Fruit fly (Drosophila melanogaster) S2 (cell line): ENCODE data around the gene CG45045.

Source experiments
- CG8478 ChIP-seq: fragments of >200 bp; optimal IDR thresholded peaks from 2 replicates; lab custom pipeline; 2018
- CTCF ChIP-seq, 2 experiments: fragments of >200 bp; optimal IDR thresholded peaks; 2 replicates each; lab custom pipeline; 2018

- TF ChIP-seq CTCF (optimal IDR thresholded peaks at IDR 0.05; lab: Kevin White, UChicago) (no peak), CG8478 (lab: Kevin White, UChicago) (no peak)
These were observed 19.5 kb downstream of the CG45045 start, which contains the start of gene CG31249 for dm6 chr3R:17686875-17687274.
